Fruit fly (Drosophila melanogaster) whole organism, embryonic: Measurements from ENCODE around the gene CG6415.

ENCODE experiments used
- Atf3 ChIP-seq: fragments of 200-800 bp; sonication (Bioruptor generic); optimal IDR thresholded peaks from 3 replicates; lab custom pipeline; 2016; ENCODE audit warnings: missing biosample characterization, missing genetic modification characterization
- BtbVII ChIP-seq: fragments of 200-800 bp; sonication (Bioruptor generic); optimal IDR thresholded peaks from 3 replicates; lab custom pipeline; 2017; ENCODE audit warnings: missing biosample characterization, mild to moderate bottlenecking, missing genetic modification characterization
- CG10366 ChIP-seq: fragments of 200-800 bp; sonication (Bioruptor generic); IDR thresholded peaks from 2 replicates; pipeline ENCODE4 v1.3.6; 2022; ENCODE audit warnings: missing biosample characterization, missing genetic modification characterization
- CG10431 ChIP-seq: fragments of 200-800 bp; sonication (Bioruptor generic); optimal IDR thresholded peaks from 3 replicates; lab custom pipeline; 2018; ENCODE audit warnings: missing biosample characterization, mild to moderate bottlenecking, missing genetic modification characterization
- CG10565 ChIP-seq: fragments of 200-800 bp; sonication (Bioruptor generic); optimal IDR thresholded peaks from 3 replicates; lab custom pipeline; 2016; ENCODE audit warnings: missing biosample characterization, mild to moderate bottlenecking, missing genetic modification characterization
- CG11560 ChIP-seq: fragments of 200-800 bp; sonication (Bioruptor generic); IDR thresholded peaks from 3 replicates; pipeline ENCODE4 v1.3.6; 2022; ENCODE audit warnings: missing biosample characterization, missing genetic modification characterization
- CG11696 ChIP-seq: fragments of 200-800 bp; sonication (Bioruptor generic); IDR thresholded peaks from 2 replicates; pipeline ENCODE4 v1.3.6; 2022; ENCODE audit warnings: missing biosample characterization, missing genetic modification characterization
- CG13775 ChIP-seq: fragments of 200-800 bp; sonication (Bioruptor generic); optimal IDR thresholded peaks from 3 replicates; lab custom pipeline; 2017; ENCODE audit warnings: missing biosample characterization, mild to moderate bottlenecking, missing genetic modification characterization
- CG1529 ChIP-seq: fragments of 200-800 bp; sonication (Bioruptor generic); optimal IDR thresholded peaks from 3 replicates; lab custom pipeline; 2018; ENCODE audit warnings: missing biosample characterization, missing genetic modification characterization
- CG1602 ChIP-seq: fragments of 200-800 bp; sonication (Bioruptor generic); optimal IDR thresholded peaks from 3 replicates; lab custom pipeline; 2016; ENCODE audit warnings: missing biosample characterization, missing genetic modification characterization
- CG17568 ChIP-seq: fragments of 200-800 bp; sonication (Bioruptor generic); optimal IDR thresholded peaks from 2 replicates; lab custom pipeline; 2018; ENCODE audit warnings: missing biosample characterization, mild to moderate bottlenecking, missing genetic modification characterization, moderate library complexity
- CG18476 ChIP-seq: fragments of 200-800 bp; sonication (Bioruptor generic); optimal IDR thresholded peaks from 2 replicates; lab custom pipeline; 2016; ENCODE audit warnings: missing biosample characterization, mild to moderate bottlenecking, missing genetic modification characterization
- CG18619 ChIP-seq: fragments of 200-800 bp; sonication (Bioruptor generic); optimal IDR thresholded peaks from 3 replicates; lab custom pipeline; 2017; ENCODE audit warnings: missing biosample characterization, mild to moderate bottlenecking, missing genetic modification characterization
- CG32767 ChIP-seq: fragments of 200-800 bp; sonication (Bioruptor generic); IDR thresholded peaks from 2 replicates; pipeline ENCODE4 v1.3.6; 2022; ENCODE audit warnings: missing biosample characterization, missing genetic modification characterization
- CG33557 ChIP-seq: fragments of 200-800 bp; sonication (Bioruptor generic); optimal IDR thresholded peaks from 2 replicates; lab custom pipeline; 2019; ENCODE audit warnings: missing biosample characterization, mild to moderate bottlenecking, missing genetic modification characterization, moderate library complexity
- CG4328 ChIP-seq: fragments of 200-800 bp; sonication (Bioruptor generic); optimal IDR thresholded peaks from 3 replicates; lab custom pipeline; 2017; ENCODE audit warnings: missing biosample characterization, missing genetic modification reagents, missing genetic modification characterization
- CG6175 ChIP-seq: fragments of 200-800 bp; sonication (Bioruptor generic); IDR thresholded peaks from 3 replicates; pipeline ENCODE4 v1.3.6; 2022; ENCODE audit warnings: missing biosample characterization, missing genetic modification characterization
- CG6689 ChIP-seq: fragments of 200-800 bp; sonication (Bioruptor generic); IDR thresholded peaks from 2 replicates; pipeline ENCODE4 v1.3.6; 2022; ENCODE audit warnings: missing biosample characterization, missing genetic modification characterization
- CG7745 ChIP-seq: fragments of 200-800 bp; sonication (Bioruptor generic); optimal IDR thresholded peaks from 2 replicates; lab custom pipeline; 2018; ENCODE audit warnings: missing biosample characterization, mild to moderate bottlenecking, missing genetic modification characterization, moderate library complexity
- CG7987 ChIP-seq: fragments of 200-800 bp; sonication (Bioruptor generic); optimal IDR thresholded peaks from 2 replicates; lab custom pipeline; 2018; ENCODE audit warnings: missing biosample characterization, mild to moderate bottlenecking, missing genetic modification characterization, moderate library complexity
- CG8478 ChIP-seq: fragments of >200 bp; optimal IDR thresholded peaks from 2 replicates; lab custom pipeline; 2018
- CG9797 ChIP-seq: fragments of 200-800 bp; sonication (Bioruptor generic); optimal IDR thresholded peaks from 3 replicates; lab custom pipeline; 2018; ENCODE audit warnings: missing biosample characterization, mild to moderate bottlenecking, missing genetic modification characterization
- D19B ChIP-seq: fragments of 200-800 bp; sonication (Bioruptor generic); optimal IDR thresholded peaks from 2 replicates; lab custom pipeline; 2017; ENCODE audit warnings: missing biosample characterization, mild to moderate bottlenecking, missing genetic modification characterization
- Dref ChIP-seq: fragments of 200-800 bp; sonication (Bioruptor generic); IDR thresholded peaks from 2 replicates; pipeline ENCODE4 v1.3.6; 2022; ENCODE audit warnings: missing biosample characterization, missing genetic modification characterization
- NK7.1 ChIP-seq: fragments of 200-800 bp; sonication (Bioruptor generic); optimal IDR thresholded peaks from 3 replicates; lab custom pipeline; 2016; ENCODE audit warnings: missing biosample characterization, missing genetic modification characterization
- Nf-YB ChIP-seq: fragments of 200-800 bp; sonication (Bioruptor generic); optimal IDR thresholded peaks from 3 replicates; lab custom pipeline; 2019; ENCODE audit warnings: missing biosample characterization, mild to moderate bottlenecking, missing genetic modification characterization, moderate library complexity
- Rfx ChIP-seq: fragments of 200-800 bp; sonication (Bioruptor generic); IDR thresholded peaks from 2 replicates; pipeline ENCODE4 v1.3.6; 2022; ENCODE audit warnings: missing biosample characterization, missing genetic modification characterization
- Rx ChIP-seq: fragments of 200-800 bp; sonication (Bioruptor generic); IDR thresholded peaks from 2 replicates; pipeline ENCODE4 v1.3.6; 2022; ENCODE audit warnings: missing biosample characterization, missing genetic modification characterization
- Tbp ChIP-seq: fragments of >200 bp; optimal IDR thresholded peaks from 2 replicates; lab custom pipeline; 2018; ENCODE audit warnings: missing biosample characterization, missing genetic modification characterization
- Usf ChIP-seq: fragments of 200-800 bp; sonication (Bioruptor generic); optimal IDR thresholded peaks from 2 replicates; lab custom pipeline; 2017; ENCODE audit warnings: missing genotype, missing biosample characterization, missing genetic modification characterization
- az2 ChIP-seq: fragments of 200-800 bp; sonication (Bioruptor generic); optimal IDR thresholded peaks from 3 replicates; lab custom pipeline; 2016; ENCODE audit warnings: missing biosample characterization, missing genetic modification characterization
- dimm ChIP-seq: fragments of 200-800 bp; sonication (Bioruptor generic); IDR thresholded peaks from 2 replicates; pipeline ENCODE4 v1.3.6; 2022; ENCODE audit warnings: missing biosample characterization, missing genetic modification characterization
- dmrt11E ChIP-seq: fragments of 200-800 bp; sonication (Bioruptor generic); optimal IDR thresholded peaks from 3 replicates; lab custom pipeline; 2018; ENCODE audit warnings: missing biosample characterization, mild to moderate bottlenecking, missing genetic modification characterization, moderate library complexity
- emc ChIP-seq: fragments of 200-800 bp; sonication (Bioruptor generic); optimal IDR thresholded peaks from 2 replicates; lab custom pipeline; 2016; ENCODE audit warnings: missing biosample characterization, missing genetic modification characterization
- fd64A ChIP-seq: fragments of 200-800 bp; sonication (Bioruptor generic); optimal IDR thresholded peaks from 3 replicates; lab custom pipeline; 2018; ENCODE audit warnings: missing biosample characterization, mild to moderate bottlenecking, missing genetic modification characterization
- gcm ChIP-seq: fragments of 200-800 bp; sonication (Bioruptor generic); optimal IDR thresholded peaks from 2 replicates; lab custom pipeline; 2019; ENCODE audit warnings: missing biosample characterization, mild to moderate bottlenecking, missing genetic modification characterization, moderate library complexity
- gem ChIP-seq: fragments of 200-800 bp; sonication (Bioruptor generic); optimal IDR thresholded peaks from 2 replicates; lab custom pipeline; 2019; ENCODE audit warnings: missing biosample characterization, mild to moderate bottlenecking, missing genetic modification characterization, moderate library complexity
- nerfin-2 ChIP-seq: fragments of 200-800 bp; sonication (Bioruptor generic); IDR thresholded peaks from 2 replicates; pipeline ENCODE4 v1.3.6; 2022; ENCODE audit warnings: missing biosample characterization, missing genetic modification characterization; ENCODE audit not compliant: partially characterized antibody
- nmo ChIP-seq: fragments of 200-800 bp; sonication (Bioruptor generic); optimal IDR thresholded peaks from 2 replicates; lab custom pipeline; 2018; ENCODE audit warnings: missing biosample characterization, mild to moderate bottlenecking, missing genetic modification characterization, moderate library complexity
- nom ChIP-seq: fragments of 200-800 bp; sonication (Bioruptor generic); optimal IDR thresholded peaks from 2 replicates; lab custom pipeline; 2017; ENCODE audit warnings: missing biosample characterization, missing genetic modification characterization, mild to moderate bottlenecking, moderate library complexity, missing genetic modification reagents
- otp ChIP-seq: fragments of 200-800 bp; sonication (Bioruptor generic); IDR thresholded peaks from 3 replicates; pipeline ENCODE4, ENCODE4 v1.3.6; 2022; ENCODE audit warnings: missing biosample characterization, missing genetic modification characterization
- pb ChIP-seq: fragments of 200-800 bp; sonication (Bioruptor generic); optimal IDR thresholded peaks from 3 replicates; lab custom pipeline; 2016; ENCODE audit warnings: missing biosample characterization, missing genetic modification characterization
- pnt ChIP-seq: fragments of 200-800 bp; sonication (Bioruptor generic); optimal IDR thresholded peaks from 3 replicates; lab custom pipeline; 2016; ENCODE audit warnings: missing biosample characterization, missing genetic modification characterization
- psq ChIP-seq: fragments of 200-800 bp; sonication (Bioruptor generic); optimal IDR thresholded peaks from 2 replicates; lab custom pipeline; 2017; ENCODE audit warnings: missing biosample characterization, missing genetic modification characterization
- run ChIP-seq: fragments of 200-800 bp; sonication (Bioruptor generic); optimal IDR thresholded peaks from 3 replicates; lab custom pipeline; 2018; ENCODE audit warnings: missing biosample characterization, mild to moderate bottlenecking, missing genetic modification characterization
- schlank ChIP-seq: fragments of 200-800 bp; sonication (Bioruptor generic); optimal IDR thresholded peaks from 2 replicates; lab custom pipeline; 2018; ENCODE audit warnings: missing biosample characterization, mild to moderate bottlenecking, missing genetic modification characterization
- sim ChIP-seq: fragments of 200-800 bp; sonication (Bioruptor generic); IDR thresholded peaks from 2 replicates; pipeline ENCODE4 v1.3.6; 2022; ENCODE audit warnings: missing biosample characterization, missing genetic modification characterization
- slbo ChIP-seq: fragments of 200-800 bp; sonication (Bioruptor generic); IDR thresholded peaks from 2 replicates; pipeline ENCODE4 v1.3.6; 2022; ENCODE audit warnings: missing biosample characterization, missing genetic modification characterization
- tgo ChIP-seq: fragments of 200-800 bp; sonication (Bioruptor generic); IDR thresholded peaks from 3 replicates; pipeline ENCODE4 v1.3.6; 2022; ENCODE audit warnings: missing biosample characterization, missing genetic modification characterization
- tll ChIP-seq, 2 experiments: fragments of 200-800 bp in 1 of 2; fragments of >200 bp in 1 of 2; sonication (Bioruptor generic) in 1 of 2; optimal IDR thresholded peaks; 2 replicates each; lab custom pipeline; 2017 to 2019; ENCODE audit warnings: missing biosample characterization in 2 of 2, missing genetic modification characterization in 2 of 2, mild to moderate bottlenecking in 1 of 2, moderate library complexity in 1 of 2
- zfh1 ChIP-seq: fragments of 200-800 bp; sonication (Bioruptor generic); IDR thresholded peaks from 3 replicates; pipeline ENCODE4 v1.3.6; 2022; ENCODE audit warnings: missing biosample characterization, missing genetic modification characterization

Gene CG6415

dm6 chr2L:10703281-10703680 is at the start of gene CG6415 (continued):
- TF ChIP-seq CG6689 (peak; percentile 63), CG8478 (lab: Kevin White, UChicago) (no peak), nmo (GFP tag; lab: Kevin White, UChicago) (peak; percentile 81), Dref (GFP tag; lab: Robert Waterston, UW) (no peak), Rx (GFP tag; lab: Robert Waterston, UW) (peak; percentile 47; the same call in 1 of the 2 replicates), Nf-YB (GFP tag; lab: Kevin White, UChicago) (peak; percentile 48), tgo (peak; percentile 71), CG1529 (GFP tag; lab: Kevin White, UChicago) (peak; percentile 59), Rfx (peak; percentile 81), az2 (GFP tag; lab: Kevin White, UChicago) (peak; percentile 75), CG10366 (GFP tag; lab: Robert Waterston, UW) (peak; percentile 68), nerfin-2 (GFP tag; lab: Robert Waterston, UW) (no peak), tll (GFP tag; optimal IDR thresholded peaks at IDR 0.05; lab: Kevin White, UChicago) (no peak), Usf (GFP tag; lab: Kevin White, UChicago) (peak; percentile 27), CG10565 (GFP tag; lab: Kevin White, UChicago) (no peak), run (tag; lab: Kevin White, UChicago) (no peak), slbo (GFP tag; lab: Robert Waterston, UW) (peak; percentile 86), CG11696 (GFP tag; lab: Robert Waterston, UW) (peak; percentile 58; the same call in 1 of the 2 replicates), schlank (tag; lab: Kevin White, UChicago) (peak; percentile 25), psq (GFP tag; lab: Kevin White, UChicago) (no peak), sim (GFP tag; lab: Robert Waterston, UW) (peak; percentile 43; the same call in 1 of the 2 replicates), CG17568 (GFP tag; lab: Kevin White, UChicago) (peak; percentile 61), BtbVII (GFP tag; lab: Kevin White, UChicago) (peak; percentile 73), dimm (no peak), CG9797 (GFP tag; lab: Kevin White, UChicago) (no peak), dmrt11E (tag; lab: Kevin White, UChicago) (peak; percentile 80), gcm (GFP tag; lab: Kevin White, UChicago) (no peak), CG10431 (GFP tag; lab: Kevin White, UChicago) (no peak), nom (no peak), Atf3 (peak; percentile 48), CG33557 (GFP tag; lab: Kevin White, UChicago) (peak; percentile 69), emc (GFP tag; lab: Kevin White, UChicago) (no peak), CG4328 (GFP tag; lab: Kevin White, UChicago) (peak; percentile 59), gem (peak; percentile 87), Tbp (GFP tag; lab: Kevin White, UChicago) (no peak), CG6175 (GFP tag; lab: Robert Waterston, UW) (no peak), D19B (GFP tag; lab: Kevin White, UChicago) (peak; percentile 41), CG32767 (peak; percentile 21; the same call in 1 of the 2 replicates), NK7.1 (peak; percentile 48), zfh1 (GFP tag; lab: Robert Waterston, UW) (peak; percentile 83), CG1602 (peak; percentile 48), CG13775 (GFP tag; lab: Kevin White, UChicago) (peak; percentile 46), CG7987 (GFP tag; lab: Kevin White, UChicago) (no peak), pb (GFP tag; lab: Kevin White, UChicago) (peak; percentile 6), CG11560 (tag; lab: Robert Waterston, UW) (0 out of 3 replicates have a peak, but pooled peaks have one; percentile 40), otp (GFP tag; lab: Robert Waterston, UW) (peak; percentile 76; the same call in 2 of the 3 replicates), CG18619 (GFP tag; lab: Kevin White, UChicago) (peak; percentile 50), CG18476 (peak; percentile 48), pnt (GFP tag; lab: Kevin White, UChicago) (peak; percentile 32), CG7745 (no peak), fd64A (peak; percentile 34)
